Worm (Caenorhabditis elegans): ENCODE results near the gene F26D2.3.

The F26D2.3 gene

ce11 chrV:16424428-16424827, 16.7 kb downstream of the F26D2.3 start, which contains the start of gene srw-29:
Gene srw-29 (minus strand): TSS chrV:16424528.
- TF ChIP-seq snpc-4 (tag; optimal IDR thresholded peaks at IDR 0.05) (no peak), nhr-237 (tag; optimal IDR thresholded peaks at IDR 0.05) (no peak), mdl-1 (tag; optimal IDR thresholded peaks at IDR 0.05) (no peak), ceh-16 (tag; optimal IDR thresholded peaks at IDR 0.05) (no peak), fos-1 (tag; optimal IDR thresholded peaks at IDR 0.05) (no peak), nhr-10 (tag; optimal IDR thresholded peaks at IDR 0.05) (no peak), sma-3 (GFP tag; optimal IDR thresholded peaks at IDR 0.05) (no peak), aly-2 (tag; optimal IDR thresholded peaks at IDR 0.05) (no peak), ztf-1 (GFP tag; conservative IDR thresholded peaks at IDR 0.05) (no peak), ceh-82 (tag; optimal IDR thresholded peaks at IDR 0.05) (no peak)

DNA sequence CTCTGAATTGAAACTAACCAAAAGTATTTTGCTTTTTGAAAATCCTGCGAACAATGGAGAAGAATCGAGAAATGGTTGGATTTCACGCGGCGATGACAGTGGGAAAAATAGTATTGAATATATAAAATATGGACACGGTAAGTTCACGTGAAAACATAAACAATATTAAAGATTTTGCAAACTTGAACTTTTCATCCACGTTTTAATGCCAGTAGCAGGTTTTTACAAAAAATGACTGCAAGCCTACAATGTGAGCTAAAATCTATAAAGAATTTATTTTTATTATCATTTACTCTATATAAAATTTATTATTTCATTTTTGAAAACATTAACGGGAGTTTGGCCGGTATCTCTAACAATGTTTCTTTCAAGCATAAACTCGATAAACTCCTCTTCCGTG, 21.7 kb downstream of the F26D2.3 start, which contains the start of gene F26D2.10:
Gene F26D2.10 (minus strand): TSS at position 101 of the 400 bp plus-strand sequence.
- TF ChIP-seq R02D3.7 (tag; optimal IDR thresholded peaks at IDR 0.05) (no peak), ztf-1 (GFP tag; conservative IDR thresholded peaks at IDR 0.05) (no peak), mab-5 (tag; optimal IDR thresholded peaks at IDR 0.05) (no peak), nhr-129 (tag; optimal IDR thresholded peaks at IDR 0.05) (no peak), nhr-25 (tag; optimal IDR thresholded peaks at IDR 0.05) (no peak)

ce11 chrV:16429940-16430339, 22.2 kb downstream of the F26D2.3 start, which contains the start of gene str-73:
Gene str-73 (plus strand): TSS chrV:16430240.
- TF ChIP-seq unc-55 (GFP tag; optimal IDR thresholded peaks at IDR 0.05) (no peak), dmd-4 (tag; optimal IDR thresholded peaks at IDR 0.05) (no peak), nhr-25 (tag; optimal IDR thresholded peaks at IDR 0.05) (no peak), nhr-6 (tag; optimal IDR thresholded peaks at IDR 0.05) (no peak), mdl-1 (tag; optimal IDR thresholded peaks at IDR 0.05) (no peak)

ce11 chrV:16433471-16433870, 25.7 kb downstream of the F26D2.3 start, which contains the start of gene clec-234:
Gene clec-234 (minus strand): TSS chrV:16433571.
- no peak for TF ChIP-seq nhr-129 (tag; optimal IDR thresholded peaks at IDR 0.05)
- TF ChIP-seq ZK546.5 (tag; optimal IDR thresholded peaks at IDR 0.05): no peak
- TF ChIP-seq unc-39 (tag; optimal IDR thresholded peaks at IDR 0.05): no peak
- no peak for TF ChIP-seq nhr-237 (tag; optimal IDR thresholded peaks at IDR 0.05)
- TF ChIP-seq F13H6.1 (tag; optimal IDR thresholded peaks at IDR 0.05): no peak
- TF ChIP-seq ztf-1 (GFP tag; conservative IDR thresholded peaks at IDR 0.05): no peak
- TF ChIP-seq mab-5 (tag; optimal IDR thresholded peaks at IDR 0.05): no peak
- no peak for TF ChIP-seq C34F6.9 (tag; optimal IDR thresholded peaks at IDR 0.05)
- no peak for TF ChIP-seq elt-3 (tag; optimal IDR thresholded peaks at IDR 0.05)
- no peak for TF ChIP-seq nhr-11 (tag; optimal IDR thresholded peaks at IDR 0.05)
- no peak for TF ChIP-seq mdl-1 (tag; optimal IDR thresholded peaks at IDR 0.05)
- no peak for TF ChIP-seq ztf-11 (tag; optimal IDR thresholded peaks at IDR 0.05)
- TF ChIP-seq lin-11 (tag; optimal IDR thresholded peaks at IDR 0.05): no peak
- TF ChIP-seq zag-1 (tag; optimal IDR thresholded peaks at IDR 0.05): no peak
- TF ChIP-seq sem-4 (tag; optimal IDR thresholded peaks at IDR 0.05): no peak

ce11 chrV:16435510-16435909, 27.7 kb downstream of the F26D2.3 start, which contains the start of the genes F26D2.13 and F26D2.14:
Gene F26D2.13 (minus strand): TSS chrV:16435610.
Gene F26D2.14 (plus strand): TSS chrV:16435855.
- no peak for TF ChIP-seq nhr-12 (tag; optimal IDR thresholded peaks at IDR 0.05)
- no peak for TF ChIP-seq ceh-16 (tag; optimal IDR thresholded peaks at IDR 0.05)
- no peak for TF ChIP-seq nhr-10 (tag; optimal IDR thresholded peaks at IDR 0.05)

DNA sequence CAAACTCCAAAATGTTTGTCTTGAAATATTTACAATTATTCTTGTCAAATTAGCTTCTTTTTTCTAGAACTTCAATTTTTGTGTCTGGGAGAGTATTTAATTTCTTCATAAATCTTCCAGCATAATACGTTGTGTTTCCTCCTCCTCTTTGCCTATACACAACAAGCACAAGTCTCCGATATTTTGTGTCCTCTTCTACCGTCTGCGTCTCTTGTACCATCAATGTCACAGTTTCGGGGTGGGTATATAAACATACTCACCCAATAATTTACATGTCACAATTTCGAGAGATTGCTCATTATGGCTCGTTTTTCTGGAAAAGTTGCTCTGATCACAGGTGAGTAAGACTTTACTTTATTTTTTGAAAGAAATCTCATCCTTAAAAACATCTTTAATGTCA, 29.8 kb downstream of the F26D2.3 start, which contains the start of gene F26D2.15:
Gene F26D2.15 (plus strand): TSS at position 301 of the 400 bp plus-strand sequence.
- TF ChIP-seq nhr-23 (tag; optimal IDR thresholded peaks at IDR 0.05): no peak
- TF ChIP-seq F13H6.1 (tag; optimal IDR thresholded peaks at IDR 0.05): no peak
- TF ChIP-seq unc-55 (GFP tag; optimal IDR thresholded peaks at IDR 0.05): no peak

- TF ChIP-seq ZK546.5 (tag; optimal IDR thresholded peaks at IDR 0.05) (no peak), unc-55 (GFP tag; optimal IDR thresholded peaks at IDR 0.05) (no peak), nhr-129 (tag; optimal IDR thresholded peaks at IDR 0.05) (no peak), nhr-25 (tag; optimal IDR thresholded peaks at IDR 0.05) (no peak), lin-11 (tag; optimal IDR thresholded peaks at IDR 0.05) (no peak), nhr-6 (tag; optimal IDR thresholded peaks at IDR 0.05) (no peak), nhr-12 (tag; optimal IDR thresholded peaks at IDR 0.05) (no peak), nhr-21 (tag; optimal IDR thresholded peaks at IDR 0.05) (no peak), ztf-4 (tag; optimal IDR thresholded peaks at IDR 0.05) (no peak), lin-39 (tag; optimal IDR thresholded peaks at IDR 0.05) (no peak), mbf-1 (tag; optimal IDR thresholded peaks at IDR 0.05) (no peak), fos-1 (tag; optimal IDR thresholded peaks at IDR 0.05) (no peak), snpc-4 (tag; optimal IDR thresholded peaks at IDR 0.05) (no peak), elt-3 (tag; optimal IDR thresholded peaks at IDR 0.05) (no peak), F13H6.1 (tag; optimal IDR thresholded peaks at IDR 0.05) (no peak), Y55F3AM.14 (GFP tag; optimal IDR thresholded peaks at IDR 0.05) (no peak), sma-9 (GFP tag; optimal IDR thresholded peaks at IDR 0.05) (no peak), sma-9 (tag; optimal IDR thresholded peaks at IDR 0.05) (no peak), nhr-23 (tag; optimal IDR thresholded peaks at IDR 0.05) (no peak), unc-39 (tag; optimal IDR thresholded peaks at IDR 0.05) (no peak), R02D3.7 (tag; optimal IDR thresholded peaks at IDR 0.05) (no peak)
Observed at ce11 chrV:16443626-16444025, 35.9 kb downstream of the F26D2.3 start, which contains the start of gene srh-141. Gene srh-141 (plus strand): TSS chrV:16443926.

All from whole organism, L2 larva.